Fruit fly (Drosophila melanogaster) whole organism, embryonic: ENCODE measurements around the gene MSBP.

Experiments used
- ATbp ChIP-seq: fragments of 200-800 bp; sonication (Bioruptor generic); optimal IDR thresholded peaks from 2 replicates; lab custom pipeline; 2017; ENCODE audit warnings: missing biosample characterization, mild to moderate bottlenecking, missing genetic modification characterization, missing genetic modification reagents
- Aef1 ChIP-seq: fragments of 200-800 bp; sonication (Bioruptor generic); IDR thresholded peaks from 3 replicates; pipeline ENCODE4 v1.3.6; 2022; ENCODE audit warnings: missing biosample characterization, missing genetic modification characterization
- B-H2 ChIP-seq: fragments of 200-800 bp; sonication (Bioruptor generic); optimal IDR thresholded peaks from 2 replicates; lab custom pipeline; 2018; ENCODE audit warnings: missing biosample characterization, mild to moderate bottlenecking, missing genetic modification characterization
- CG10209 ChIP-seq: fragments of 200-800 bp; sonication (Bioruptor generic); optimal IDR thresholded peaks from 3 replicates; lab custom pipeline; 2017; ENCODE audit warnings: missing biosample characterization, mild to moderate bottlenecking, missing genetic modification characterization, missing genetic modification reagents
- CG10462 ChIP-seq: fragments of 200-800 bp; sonication (Bioruptor generic); optimal IDR thresholded peaks from 2 replicates; lab custom pipeline; 2016; ENCODE audit warnings: missing biosample characterization, missing genetic modification characterization
- CG10654 ChIP-seq: fragments of 200-800 bp; sonication (Bioruptor generic); optimal IDR thresholded peaks from 2 replicates; lab custom pipeline; 2016; ENCODE audit warnings: missing biosample characterization, missing genetic modification characterization
- CG12155 ChIP-seq: fragments of 200-800 bp; sonication (Bioruptor generic); optimal IDR thresholded peaks from 3 replicates; lab custom pipeline; 2016; ENCODE audit warnings: missing biosample characterization, missing genetic modification characterization
- CG13287 ChIP-seq: fragments of 200-800 bp; sonication (Bioruptor generic); IDR thresholded peaks from 2 replicates; pipeline ENCODE4 v1.3.6; 2022; ENCODE audit warnings: missing biosample characterization, missing genetic modification characterization; ENCODE audit not compliant: partially characterized antibody
- CG14710 ChIP-seq: fragments of 200-800 bp; sonication (Bioruptor generic); optimal IDR thresholded peaks from 3 replicates; lab custom pipeline; 2019; ENCODE audit warnings: missing biosample characterization, mild to moderate bottlenecking, missing genetic modification characterization, moderate library complexity
- CG16863 ChIP-seq: fragments of 200-800 bp; sonication (Bioruptor generic); optimal IDR thresholded peaks from 3 replicates; lab custom pipeline; 2016; ENCODE audit warnings: missing biosample characterization, missing genetic modification characterization
- CG18619 ChIP-seq: fragments of 200-800 bp; sonication (Bioruptor generic); optimal IDR thresholded peaks from 3 replicates; lab custom pipeline; 2017; ENCODE audit warnings: missing biosample characterization, mild to moderate bottlenecking, missing genetic modification characterization
- CG2120 ChIP-seq: fragments of 200-800 bp; sonication (Bioruptor generic); optimal IDR thresholded peaks from 3 replicates; lab custom pipeline; 2016; ENCODE audit warnings: missing biosample characterization, missing genetic modification characterization
- CG2712 ChIP-seq: fragments of 200-800 bp; optimal IDR thresholded peaks from 3 replicates; lab custom pipeline; 2019; ENCODE audit warnings: missing biosample characterization, mild to moderate bottlenecking, missing genetic modification characterization, moderate library complexity
- CG3065 ChIP-seq: fragments of 200-800 bp; sonication (Bioruptor generic); optimal IDR thresholded peaks from 2 replicates; lab custom pipeline; 2016; ENCODE audit warnings: missing biosample characterization, missing genetic modification characterization
- CG34376 ChIP-seq: fragments of 200-800 bp; sonication (Bioruptor generic); optimal IDR thresholded peaks from 2 replicates; lab custom pipeline; 2018; ENCODE audit warnings: missing biosample characterization, mild to moderate bottlenecking, missing genetic modification characterization
- CG4707 ChIP-seq: fragments of 200-800 bp; sonication (Bioruptor generic); optimal IDR thresholded peaks from 2 replicates; lab custom pipeline; 2018; ENCODE audit warnings: missing biosample characterization, mild to moderate bottlenecking, missing genetic modification characterization, moderate library complexity
- CG6175 ChIP-seq: fragments of 200-800 bp; sonication (Bioruptor generic); IDR thresholded peaks from 3 replicates; pipeline ENCODE4 v1.3.6; 2022; ENCODE audit warnings: missing biosample characterization, missing genetic modification characterization
- CG6813 ChIP-seq: fragments of 200-800 bp; sonication (Bioruptor generic); optimal IDR thresholded peaks from 2 replicates; lab custom pipeline; 2017; ENCODE audit warnings: missing biosample characterization, missing genetic modification characterization, mild to moderate bottlenecking, moderate library complexity, missing genetic modification reagents
- CG8290 ChIP-seq, 3 experiments: fragments of 200-800 bp; sonication (Bioruptor generic); optimal IDR thresholded peaks; 2 replicates each; lab custom pipeline; 2016 to 2019; ENCODE audit warnings: missing biosample characterization in 3 of 3, missing genetic modification characterization in 3 of 3, mild to moderate bottlenecking in 2 of 3, moderate library complexity in 1 of 3
- CG8765 ChIP-seq: fragments of 200-800 bp; sonication (Bioruptor generic); IDR thresholded peaks from 2 replicates; pipeline ENCODE4 v1.3.6; 2022; ENCODE audit warnings: missing biosample characterization, missing genetic modification characterization
- CG8944 ChIP-seq: fragments of 200-800 bp; sonication (Bioruptor generic); optimal IDR thresholded peaks from 3 replicates; lab custom pipeline; 2016; ENCODE audit warnings: missing biosample characterization, missing genetic modification characterization
- CTCF ChIP-seq: fragments of 200-800 bp; sonication (Bioruptor generic); optimal IDR thresholded peaks from 2 replicates; lab custom pipeline; 2017; ENCODE audit warnings: missing biosample characterization, mild to moderate bottlenecking, missing genetic modification characterization, moderate library complexity
- Camta ChIP-seq: fragments of 200-800 bp; sonication (Bioruptor generic); optimal IDR thresholded peaks from 2 replicates; lab custom pipeline; 2016; ENCODE audit warnings: missing biosample characterization, missing genetic modification characterization
- E2f2 ChIP-seq: fragments of 200-800 bp; sonication (Bioruptor generic); IDR thresholded peaks from 2 replicates; pipeline ENCODE4 v1.3.6; 2022; ENCODE audit warnings: missing biosample characterization, missing genetic modification characterization
- Fer3 ChIP-seq: fragments of 200-800 bp; sonication (Bioruptor generic); optimal IDR thresholded peaks from 2 replicates; lab custom pipeline; 2018; ENCODE audit warnings: missing biosample characterization, mild to moderate bottlenecking, missing genetic modification characterization, moderate library complexity
- HHEX ChIP-seq: fragments of 200-800 bp; sonication (Bioruptor generic); optimal IDR thresholded peaks from 3 replicates; lab custom pipeline; 2017; ENCODE audit warnings: missing biosample characterization, mild to moderate bottlenecking, missing genetic modification characterization, missing genetic modification reagents
- HLH54F ChIP-seq: fragments of 200-800 bp; sonication (Bioruptor generic); optimal IDR thresholded peaks from 3 replicates; lab custom pipeline; 2016; ENCODE audit warnings: missing biosample characterization, missing genetic modification characterization
- Mad ChIP-seq: fragments of 200-800 bp; sonication (Bioruptor generic); optimal IDR thresholded peaks from 2 replicates; lab custom pipeline; 2016; ENCODE audit warnings: missing biosample characterization, missing genetic modification characterization
- Nf-YB ChIP-seq: fragments of 200-800 bp; sonication (Bioruptor generic); optimal IDR thresholded peaks from 3 replicates; lab custom pipeline; 2019; ENCODE audit warnings: missing biosample characterization, mild to moderate bottlenecking, missing genetic modification characterization, moderate library complexity
- Rfx ChIP-seq: fragments of 200-800 bp; sonication (Bioruptor generic); IDR thresholded peaks from 2 replicates; pipeline ENCODE4 v1.3.6; 2022; ENCODE audit warnings: missing biosample characterization, missing genetic modification characterization
- Sry-β ChIP-seq: fragments of 200-800 bp; sonication (Bioruptor generic); optimal IDR thresholded peaks from 2 replicates; lab custom pipeline; 2018; ENCODE audit warnings: missing biosample characterization, mild to moderate bottlenecking, missing genetic modification characterization, moderate library complexity
- ac ChIP-seq: fragments of 200-800 bp; sonication (Bioruptor generic); optimal IDR thresholded peaks from 3 replicates; lab custom pipeline; 2017; ENCODE audit warnings: missing biosample characterization, mild to moderate bottlenecking, missing genetic modification characterization
- ap ChIP-seq: fragments of 200-800 bp; sonication (Bioruptor generic); IDR thresholded peaks from 2 replicates; pipeline ENCODE4 v1.3.6; 2022; ENCODE audit warnings: missing biosample characterization, missing genetic modification characterization
- ato ChIP-seq: fragments of 200-800 bp; sonication (Bioruptor generic); IDR thresholded peaks from 2 replicates; pipeline ENCODE4 v1.3.6; 2022; ENCODE audit warnings: missing biosample characterization, missing genetic modification characterization; ENCODE audit not compliant: partially characterized antibody
- cwo ChIP-seq: fragments of 200-800 bp; sonication (Bioruptor generic); optimal IDR thresholded peaks from 3 replicates; lab custom pipeline; 2017; ENCODE audit warnings: missing biosample characterization, missing genetic modification characterization, mild to moderate bottlenecking, moderate library complexity, missing genetic modification reagents
- exex ChIP-seq: fragments of 200-800 bp; sonication (Bioruptor generic); optimal IDR thresholded peaks from 4 replicates; lab custom pipeline; 2018; ENCODE audit warnings: missing biosample characterization, mild to moderate bottlenecking, missing genetic modification characterization, moderate library complexity
- fd96Cb ChIP-seq: fragments of 200-800 bp; sonication (Bioruptor generic); optimal IDR thresholded peaks from 2 replicates; lab custom pipeline; 2018; ENCODE audit warnings: missing biosample characterization, mild to moderate bottlenecking, missing genetic modification characterization, moderate library complexity
- knrl ChIP-seq: fragments of 200-800 bp; sonication (Bioruptor generic); IDR thresholded peaks from 3 replicates; pipeline ENCODE4 v1.3.6; 2022; ENCODE audit warnings: missing biosample characterization, missing genetic modification characterization; ENCODE audit not compliant: partially characterized antibody
- lola ChIP-seq, 3 experiments: fragments of >200 bp in 2 of 3; fragments of 200-800 bp in 1 of 3; sonication (Bioruptor generic) in 1 of 3; optimal IDR thresholded peaks; 2 replicates each; lab custom pipeline; 2017 to 2019; ENCODE audit warnings: missing biosample characterization in 3 of 3, missing genetic modification characterization in 3 of 3, mild to moderate bottlenecking in 1 of 3, moderate library complexity in 1 of 3
- maf-S ChIP-seq: fragments of 200-800 bp; sonication (Bioruptor generic); optimal IDR thresholded peaks from 2 replicates; lab custom pipeline; 2016; ENCODE audit warnings: missing biosample characterization, missing genetic modification characterization
- nau ChIP-seq: fragments of 200-800 bp; sonication (Bioruptor generic); optimal IDR thresholded peaks from 3 replicates; lab custom pipeline; 2017; ENCODE audit warnings: missing biosample characterization, mild to moderate bottlenecking, missing genetic modification characterization, missing genetic modification reagents
- org-1 ChIP-seq: fragments of 200-800 bp; sonication (Bioruptor generic); optimal IDR thresholded peaks from 2 replicates; lab custom pipeline; 2017; ENCODE audit warnings: missing biosample characterization, missing genetic modification characterization
- otp ChIP-seq: fragments of 200-800 bp; sonication (Bioruptor generic); IDR thresholded peaks from 3 replicates; pipeline ENCODE4, ENCODE4 v1.3.6; 2022; ENCODE audit warnings: missing biosample characterization, missing genetic modification characterization
- pum ChIP-seq: fragments of 200-800 bp; sonication (Bioruptor generic); optimal IDR thresholded peaks from 2 replicates; lab custom pipeline; 2016; ENCODE audit warnings: missing biosample characterization, missing genetic modification characterization
- ranshi ChIP-seq: fragments of 200-800 bp; sonication (Bioruptor generic); IDR thresholded peaks from 2 replicates; pipeline ENCODE4 v1.3.6; 2022; ENCODE audit warnings: missing biosample characterization, missing genetic modification characterization
- rib ChIP-seq: fragments of 200-800 bp; sonication (Bioruptor generic); IDR thresholded peaks from 2 replicates; pipeline ENCODE4 v1.3.6; 2022; ENCODE audit warnings: missing biosample characterization, missing genetic modification characterization
- tap ChIP-seq: fragments of 200-800 bp; optimal IDR thresholded peaks from 3 replicates; lab custom pipeline; 2019; ENCODE audit warnings: missing biosample characterization, mild to moderate bottlenecking, missing genetic modification characterization, moderate library complexity

MSBP gene

dm6 chrX:15870777-15871757 is 18.8 kb downstream of the MSBP start:
- TF ChIP-seq exex (tag; lab: Kevin White, UChicago) (no peak), nau (GFP tag; lab: Kevin White, UChicago) (no peak), HHEX (GFP tag; lab: Kevin White, UChicago) (peak; percentile 85), pum (GFP tag; lab: Kevin White, UChicago) (peak; percentile 15), fd96Cb (tag; lab: Kevin White, UChicago) (no peak), Nf-YB (peak; percentile 46), Sry-β (GFP tag; lab: Kevin White, UChicago) (no peak), CG3065 (GFP tag; lab: Kevin White, UChicago) (no peak), HLH54F (GFP tag; lab: Kevin White, UChicago) (no peak), tap (no peak), CG6813 (peak; percentile 88), CG18619 (peak; percentile 65), ato (GFP tag; lab: Robert Waterston, UW) (no peak), Camta (peak; percentile 41), lola (GFP tag; optimal IDR thresholded peaks at IDR 0.05; lab: Kevin White, UChicago) (no peak), knrl (no peak), CG4707 (GFP tag; lab: Kevin White, UChicago) (peak; percentile 72), B-H2 (peak; percentile 84), maf-S (GFP tag; lab: Kevin White, UChicago) (peak; percentile 52), CG2120 (GFP tag; lab: Kevin White, UChicago) (peak; percentile 57), CTCF (peak; percentile 11), Fer3 (tag; lab: Kevin White, UChicago) (peak; percentile 85), ATbp (no peak), CG8765 (GFP tag; lab: Robert Waterston, UW) (no peak), CG10654 (GFP tag; lab: Kevin White, UChicago) (peak; percentile 48), CG2712 (no peak), CG34376 (GFP tag; lab: Kevin White, UChicago) (peak; percentile 92), CG8944 (GFP tag; lab: Kevin White, UChicago) (no peak), Rfx (GFP tag; lab: Robert Waterston, UW) (peak; percentile 65; the same call in 1 of the 2 replicates), CG16863 (peak; percentile 51), Aef1 (GFP tag; lab: Robert Waterston, UW) (no peak), Mad (GFP tag; lab: Kevin White, UChicago) (peak; percentile 46), CG8290 (GFP tag; optimal IDR thresholded peaks at IDR 0.05; lab: Kevin White, UChicago) (peak; percentile 7), CG8290 (tag; optimal IDR thresholded peaks at IDR 0.05; lab: Kevin White, UChicago) (peak in 1 of 2 experiments; percentile 40), cwo (GFP tag; lab: Kevin White, UChicago) (peak; percentile 59), CG10209 (GFP tag; lab: Kevin White, UChicago) (peak; percentile 77), CG12155 (GFP tag; lab: Kevin White, UChicago) (peak; percentile 10), rib (GFP tag; lab: Robert Waterston, UW) (peak; percentile 20; the same call in 1 of the 2 replicates), CG10462 (GFP tag; lab: Kevin White, UChicago) (peak; percentile 18), ranshi (GFP tag; lab: Robert Waterston, UW) (peak; percentile 29; the same call in 1 of the 2 replicates), CG6175 (no peak), E2f2 (GFP tag; lab: Robert Waterston, UW) (peak; percentile 43; the same call in 1 of the 2 replicates), org-1 (peak; percentile 62), CG13287 (GFP tag; lab: Robert Waterston, UW) (no peak), ac (GFP tag; lab: Kevin White, UChicago) (no peak), ap (no peak), CG14710 (peak; percentile 28), otp (0 out of 3 replicates have a peak, but pooled peaks have one; percentile 51)
